Fruit fly (Drosophila melanogaster) whole organism, embryonic: Measurements from ENCODE around the gene Ilk.

Experiments
- Bgb ChIP-seq: fragments of 200-800 bp; sonication (Bioruptor generic); IDR thresholded peaks from 2 replicates; pipeline ENCODE4 v1.3.6; 2022; ENCODE audit warnings: missing biosample characterization, missing genetic modification characterization; ENCODE audit not compliant: partially characterized antibody
- BtbVII ChIP-seq: fragments of 200-800 bp; sonication (Bioruptor generic); optimal IDR thresholded peaks from 3 replicates; lab custom pipeline; 2017; ENCODE audit warnings: missing biosample characterization, mild to moderate bottlenecking, missing genetic modification characterization
- CG10274 ChIP-seq: fragments of 200-800 bp; sonication (Bioruptor generic); optimal IDR thresholded peaks from 3 replicates; lab custom pipeline; 2017; ENCODE audit warnings: missing biosample characterization, mild to moderate bottlenecking, missing genetic modification characterization
- CG12071 ChIP-seq: fragments of 200-800 bp; sonication (Bioruptor generic); optimal IDR thresholded peaks from 3 replicates; lab custom pipeline; 2018; ENCODE audit warnings: missing biosample characterization, mild to moderate bottlenecking, missing genetic modification characterization
- CG13287 ChIP-seq: fragments of 200-800 bp; sonication (Bioruptor generic); IDR thresholded peaks from 2 replicates; pipeline ENCODE4 v1.3.6; 2022; ENCODE audit warnings: missing biosample characterization, missing genetic modification characterization; ENCODE audit not compliant: partially characterized antibody
- CG14860 ChIP-seq: fragments of 200-800 bp; sonication (Bioruptor generic); IDR thresholded peaks from 3 replicates; pipeline ENCODE4 v1.3.6; 2022; ENCODE audit warnings: missing biosample characterization, missing genetic modification characterization; ENCODE audit not compliant: partially characterized antibody
- CG15514 ChIP-seq: fragments of 200-800 bp; sonication (Bioruptor generic); optimal IDR thresholded peaks from 3 replicates; lab custom pipeline; 2017; ENCODE audit warnings: missing biosample characterization, missing genetic modification characterization, mild to moderate bottlenecking, moderate library complexity, missing genetic modification reagents
- CG1603 ChIP-seq: fragments of 200-800 bp; sonication (Bioruptor generic); optimal IDR thresholded peaks from 2 replicates; lab custom pipeline; 2019; ENCODE audit warnings: missing biosample characterization, mild to moderate bottlenecking, missing genetic modification characterization, moderate library complexity
- CG16779 ChIP-seq: fragments of 200-800 bp; sonication (Bioruptor generic); IDR thresholded peaks from 2 replicates; pipeline ENCODE4 v1.3.6; 2022; ENCODE audit warnings: missing biosample characterization, missing genetic modification characterization
- CG16813 ChIP-seq: fragments of 200-800 bp; sonication (Bioruptor generic); IDR thresholded peaks from 3 replicates; pipeline ENCODE4 v1.3.6; 2022; ENCODE audit warnings: missing biosample characterization, missing genetic modification characterization; ENCODE audit not compliant: partially characterized antibody
- CG18599 ChIP-seq: fragments of 200-800 bp; sonication (Bioruptor generic); optimal IDR thresholded peaks from 3 replicates; lab custom pipeline; 2017; ENCODE audit warnings: missing biosample characterization, missing genetic modification characterization, mild to moderate bottlenecking, moderate library complexity, missing genetic modification reagents
- CG34224 ChIP-seq: fragments of 200-800 bp; sonication (Bioruptor generic); IDR thresholded peaks from 3 replicates; pipeline ENCODE4 v1.3.6; 2022; ENCODE audit warnings: missing biosample characterization, missing genetic modification characterization; ENCODE audit not compliant: partially characterized antibody
- CG34422 ChIP-seq: fragments of 200-800 bp; sonication (Bioruptor generic); IDR thresholded peaks from 3 replicates; pipeline ENCODE4 v1.3.6; 2022; ENCODE audit warnings: missing biosample characterization, missing genetic modification characterization
- CG6791 ChIP-seq: fragments of 200-800 bp; sonication (Bioruptor generic); IDR thresholded peaks from 3 replicates; pipeline ENCODE4 v1.3.6; 2022; ENCODE audit warnings: missing biosample characterization, missing genetic modification characterization; ENCODE audit not compliant: partially characterized antibody
- CG7963 ChIP-seq: fragments of 200-800 bp; sonication (Bioruptor generic); IDR thresholded peaks from 3 replicates; pipeline ENCODE4 v1.3.6; 2022; ENCODE audit warnings: missing biosample characterization, missing genetic modification characterization; ENCODE audit not compliant: partially characterized antibody
- CG8281 ChIP-seq: fragments of 200-800 bp; sonication (Bioruptor generic); optimal IDR thresholded peaks from 2 replicates; lab custom pipeline; 2018; ENCODE audit warnings: missing biosample characterization, mild to moderate bottlenecking, missing genetic modification characterization, moderate library complexity
- CG8478 ChIP-seq: fragments of >200 bp; optimal IDR thresholded peaks from 2 replicates; lab custom pipeline; 2018
- CoRest ChIP-seq: fragments of 200-800 bp; sonication (Bioruptor generic); optimal IDR thresholded peaks from 3 replicates; lab custom pipeline; 2018; ENCODE audit warnings: missing biosample characterization, mild to moderate bottlenecking, missing genetic modification characterization, moderate library complexity
- D19B ChIP-seq: fragments of 200-800 bp; sonication (Bioruptor generic); optimal IDR thresholded peaks from 2 replicates; lab custom pipeline; 2017; ENCODE audit warnings: missing biosample characterization, mild to moderate bottlenecking, missing genetic modification characterization
- Dfd ChIP-seq, 2 experiments: fragments of >200 bp; optimal IDR thresholded peaks; 2 replicates each; lab custom pipeline; 2017; ENCODE audit warnings: missing biosample characterization in 2 of 2, missing genetic modification characterization in 2 of 2
- E2f1 ChIP-seq: fragments of 200-800 bp; sonication (Bioruptor generic); IDR thresholded peaks from 2 replicates; pipeline ENCODE4 v1.3.6; 2022; ENCODE audit warnings: missing biosample characterization, missing genetic modification characterization
- Gug ChIP-seq: fragments of 200-800 bp; sonication (Bioruptor generic); IDR thresholded peaks from 4 replicates; pipeline ENCODE4 v1.3.6; 2022; ENCODE audit warnings: missing biosample characterization, missing genetic modification characterization
- HLH4C ChIP-seq: fragments of 200-800 bp; sonication (Bioruptor generic); IDR thresholded peaks from 3 replicates; pipeline ENCODE4 v1.3.6; 2022; ENCODE audit warnings: missing biosample characterization, missing genetic modification characterization; ENCODE audit not compliant: partially characterized antibody
- Jarid2 ChIP-seq: fragments of 200-800 bp; sonication (Bioruptor generic); optimal IDR thresholded peaks from 3 replicates; lab custom pipeline; 2017; ENCODE audit warnings: mild to moderate bottlenecking, missing biosample characterization, missing genetic modification reagents, missing genetic modification characterization
- Med ChIP-seq: fragments of 200-800 bp; sonication (Bioruptor generic); peaks from one replicate; lab custom pipeline; 2016; ENCODE audit warnings: missing biosample characterization, missing genetic modification characterization, mild to moderate bottlenecking, inconsistent platforms, moderate library complexity
- NfI ChIP-seq: fragments of 200-800 bp; sonication (Bioruptor generic); optimal IDR thresholded peaks from 3 replicates; lab custom pipeline; 2018; ENCODE audit warnings: missing biosample characterization, mild to moderate bottlenecking, missing genetic modification characterization, moderate library complexity
- Pdp1 ChIP-seq, 2 experiments: fragments of 200-800 bp; sonication (Bioruptor generic); optimal IDR thresholded peaks; 3 replicates each; lab custom pipeline; 2016; ENCODE audit warnings: missing biosample characterization in 2 of 2, missing genetic modification characterization in 2 of 2, mild to moderate bottlenecking in 1 of 2, moderate library complexity in 1 of 2
- Rfx ChIP-seq: fragments of 200-800 bp; sonication (Bioruptor generic); IDR thresholded peaks from 2 replicates; pipeline ENCODE4 v1.3.6; 2022; ENCODE audit warnings: missing biosample characterization, missing genetic modification characterization
- Scr ChIP-seq: fragments of 200-800 bp; sonication (Bioruptor generic); IDR thresholded peaks from 2 replicates; pipeline ENCODE4 v1.3.6; 2022; ENCODE audit warnings: missing biosample characterization, missing genetic modification characterization; ENCODE audit not compliant: partially characterized antibody
- ase ChIP-seq: fragments of 200-800 bp; sonication (Bioruptor generic); IDR thresholded peaks from 3 replicates; pipeline ENCODE4 v1.3.6; 2022; ENCODE audit warnings: missing biosample characterization, missing genetic modification characterization
- ato ChIP-seq: fragments of 200-800 bp; sonication (Bioruptor generic); IDR thresholded peaks from 2 replicates; pipeline ENCODE4 v1.3.6; 2022; ENCODE audit warnings: missing biosample characterization, missing genetic modification characterization; ENCODE audit not compliant: partially characterized antibody
- bbx ChIP-seq: fragments of 200-800 bp; sonication (Bioruptor generic); IDR thresholded peaks from 2 replicates; pipeline ENCODE4 v1.3.6; 2022; ENCODE audit warnings: missing biosample characterization, missing genetic modification characterization; ENCODE audit not compliant: partially characterized antibody
- cg ChIP-seq: fragments of 200-800 bp; sonication (Bioruptor generic); optimal IDR thresholded peaks from 3 replicates; lab custom pipeline; 2019; ENCODE audit warnings: missing biosample characterization, mild to moderate bottlenecking, missing genetic modification characterization, moderate library complexity
- hb ChIP-seq: fragments of 200-800 bp; sonication (Bioruptor generic); IDR thresholded peaks from 3 replicates; pipeline ENCODE4 v1.3.6; 2022; ENCODE audit warnings: missing biosample characterization, missing genetic modification characterization; ENCODE audit not compliant: partially characterized antibody
- lmd ChIP-seq: fragments of 200-800 bp; sonication (Bioruptor generic); IDR thresholded peaks from 2 replicates; pipeline ENCODE4 v1.3.6; 2022; ENCODE audit warnings: missing biosample characterization, missing genetic modification characterization
- mld ChIP-seq: fragments of 200-800 bp; sonication (Bioruptor generic); IDR thresholded peaks from 3 replicates; pipeline ENCODE4 v1.3.6; 2022; ENCODE audit warnings: missing biosample characterization, missing genetic modification characterization; ENCODE audit not compliant: partially characterized antibody
- nerfin-2 ChIP-seq: fragments of 200-800 bp; sonication (Bioruptor generic); IDR thresholded peaks from 2 replicates; pipeline ENCODE4 v1.3.6; 2022; ENCODE audit warnings: missing biosample characterization, missing genetic modification characterization; ENCODE audit not compliant: partially characterized antibody
- pros ChIP-seq: fragments of 200-800 bp; sonication (Bioruptor generic); optimal IDR thresholded peaks from 3 replicates; lab custom pipeline; 2019; ENCODE audit warnings: missing biosample characterization, mild to moderate bottlenecking, missing genetic modification characterization, moderate library complexity
- psq ChIP-seq: fragments of 200-800 bp; sonication (Bioruptor generic); optimal IDR thresholded peaks from 2 replicates; lab custom pipeline; 2017; ENCODE audit warnings: missing biosample characterization, missing genetic modification characterization
- sens ChIP-seq: fragments of 200-800 bp; sonication (Bioruptor generic); peaks from one replicate; lab custom pipeline; 2016; ENCODE audit warnings: missing biosample characterization, missing genetic modification characterization
- sna ChIP-seq: fragments of 200-800 bp; sonication (Bioruptor generic); IDR thresholded peaks from 2 replicates; pipeline ENCODE4 v1.3.6; 2022; ENCODE audit warnings: missing biosample characterization, missing genetic modification characterization; ENCODE audit not compliant: partially characterized antibody
- tna ChIP-seq: fragments of 200-800 bp; sonication (Bioruptor generic); IDR thresholded peaks from 2 replicates; pipeline ENCODE4 v1.3.6; 2022; ENCODE audit warnings: missing biosample characterization, missing genetic modification characterization; ENCODE audit not compliant: partially characterized antibody
- usp ChIP-seq: fragments of >200 bp; optimal IDR thresholded peaks from 2 replicates; lab custom pipeline; 2017; ENCODE audit warnings: missing biosample characterization, missing genetic modification characterization
- vnd ChIP-seq: fragments of 200-800 bp; sonication (Bioruptor generic); IDR thresholded peaks from 3 replicates; pipeline ENCODE4 v1.3.6; 2022; ENCODE audit warnings: missing biosample characterization, missing genetic modification characterization; ENCODE audit not compliant: partially characterized antibody

The Ilk gene

dm6 chr3L:21205496-21205824, 11.2 kb upstream of the Ilk start (continued):
- TF ChIP-seq pros (GFP tag; lab: Kevin White, UChicago), result no peak
- TF ChIP-seq CG12071, result no peak
- peak; percentile 72 for TF ChIP-seq Med
- TF ChIP-seq CG34224 (GFP tag; lab: Robert Waterston, UW), result peak; percentile 42; the same call in 1 of the 3 replicates
- 0 out of 3 replicates have a peak, but pooled peaks have one; percentile 13 for TF ChIP-seq CG34422
- peak; percentile 47; the same call in 1 of the 2 replicates for TF ChIP-seq Rfx
- TF ChIP-seq, all 482 proteins: peak for 20

- TF ChIP-seq CG8478 (lab: Kevin White, UChicago) (no peak), Scr (GFP tag; lab: Robert Waterston, UW) (peak; percentile 55), mld (GFP tag; lab: Robert Waterston, UW) (0 out of 3 replicates have a peak, but pooled peaks have one; percentile 45), D19B (GFP tag; lab: Kevin White, UChicago) (peak; percentile 29), Pdp1 (GFP tag; optimal IDR thresholded peaks at IDR 0.05; lab: Kevin White, UChicago) (peak in 1 of 2 experiments; percentile 91), HLH4C (GFP tag; lab: Robert Waterston, UW) (peak; percentile 80), tna (GFP tag; lab: Robert Waterston, UW) (peak; percentile 63; the same call in 1 of the 2 replicates), Bgb (GFP tag; lab: Robert Waterston, UW) (peak; percentile 43; the same call in 1 of the 2 replicates), CG34224 (GFP tag; lab: Robert Waterston, UW) (peak; percentile 28; the same call in 1 of the 3 replicates), Dfd (GFP tag; optimal IDR thresholded peaks at IDR 0.05; lab: Kevin White, UChicago) (no peak), vnd (peak; percentile 39; the same call in 1 of the 3 replicates), CG1603 (tag; lab: Kevin White, UChicago) (no peak), CG16813 (GFP tag; lab: Robert Waterston, UW) (peak; percentile 67), CG13287 (GFP tag; lab: Robert Waterston, UW) (peak; percentile 42), CG10274 (GFP tag; lab: Kevin White, UChicago) (no peak), usp (GFP tag; lab: Kevin White, UChicago) (no peak), ato (GFP tag; lab: Robert Waterston, UW) (peak; percentile 64; the same call in 1 of the 2 replicates), CG6791 (peak; percentile 61; the same call in 2 of the 3 replicates), nerfin-2 (GFP tag; lab: Robert Waterston, UW) (peak; percentile 51; the same call in 1 of the 2 replicates), hb (GFP tag; lab: Robert Waterston, UW) (0 out of 3 replicates have a peak, but pooled peaks have one; percentile 49), lmd (GFP tag; lab: Robert Waterston, UW) (no peak), sens (peak; percentile 34), CG14860 (GFP tag; lab: Robert Waterston, UW) (peak; percentile 51; the same call in 1 of the 3 replicates), sna (peak; percentile 43), bbx (GFP tag; lab: Robert Waterston, UW) (peak; percentile 42; the same call in 1 of the 2 replicates), Rfx (0 out of 2 replicates have a peak, but pooled peaks have one; percentile 4), CG7963 (GFP tag; lab: Robert Waterston, UW) (peak; percentile 66; the same call in 2 of the 3 replicates)
- TF ChIP-seq, all 482 proteins: peak for 21
Observed at dm6 chr3L:21206486-21206885, 10.2 kb upstream of the Ilk start.

dm6 chr3L:21209921-21210532, 6.7 kb upstream of the Ilk start, which contains the start of the genes CG10510 and CG10508:
Gene CG10510 (minus strand): TSS chr3L:21210084.
Gene CG10508 (plus strand): TSS chr3L:21210215.
- TF ChIP-seq ase (GFP tag; lab: Robert Waterston, UW) (no peak), E2f1 (no peak), pros (GFP tag; lab: Kevin White, UChicago) (peak; percentile 4), cg (peak; percentile 34), CG15514 (GFP tag; lab: Kevin White, UChicago) (peak; percentile 37), psq (GFP tag; lab: Kevin White, UChicago) (no peak), CG8281 (no peak), BtbVII (GFP tag; lab: Kevin White, UChicago) (no peak), Jarid2 (peak; percentile 55), NfI (GFP tag; lab: Kevin White, UChicago) (no peak), CoRest (tag; lab: Kevin White, UChicago) (no peak), CG12071 (peak; percentile 10), mld (GFP tag; lab: Robert Waterston, UW) (no peak), CG18599 (GFP tag; lab: Kevin White, UChicago) (peak; percentile 48), Gug (GFP tag; lab: Robert Waterston, UW) (no peak), CG16779 (GFP tag; lab: Robert Waterston, UW) (peak; percentile 89)
